Worm (Caenorhabditis elegans) whole organism, L1 larva: ENCODE data around the gene ZK970.8.
A peak's percentile ranks its signal among the peaks of the same experiment; 100 is the strongest.

ENCODE experiments used
- blmp-1 ChIP-seq: fragments of 150-350 bp; optimal IDR thresholded peaks from 2 replicates; lab custom pipeline; 2014; ENCODE audit warnings: missing biosample characterization, missing genetic modification characterization
- lin-39 ChIP-seq: fragments of 150-350 bp; optimal IDR thresholded peaks from 2 replicates; lab custom pipeline; 2014; ENCODE audit warnings: missing biosample characterization, missing genetic modification reagents, missing genetic modification characterization
- nhr-71 ChIP-seq: sonication (generic microtip); optimal IDR thresholded peaks from 2 replicates; lab custom pipeline; 2016; ENCODE audit warnings: mild to moderate bottlenecking, missing genetic modification characterization, moderate library complexity, missing compliant biosample characterization
- pag-3 ChIP-seq: sonication (generic microtip); optimal IDR thresholded peaks from 2 replicates; lab custom pipeline; 2017; ENCODE audit warnings: missing genetic modification characterization, mild to moderate bottlenecking, missing compliant biosample characterization, antibody characterized with exemption, borderline replicate concordance; ENCODE audit not compliant: insufficient read depth
- tbx-2 ChIP-seq: sonication (generic microtip); optimal IDR thresholded peaks from 2 replicates; lab custom pipeline; 2016; ENCODE audit warnings: missing genetic modification characterization, missing compliant biosample characterization
- ztf-4 ChIP-seq: fragments of 150-350 bp; optimal IDR thresholded peaks from 2 replicates; lab custom pipeline; 2014; ENCODE audit warnings: missing biosample characterization, missing genetic modification characterization

DNA sequence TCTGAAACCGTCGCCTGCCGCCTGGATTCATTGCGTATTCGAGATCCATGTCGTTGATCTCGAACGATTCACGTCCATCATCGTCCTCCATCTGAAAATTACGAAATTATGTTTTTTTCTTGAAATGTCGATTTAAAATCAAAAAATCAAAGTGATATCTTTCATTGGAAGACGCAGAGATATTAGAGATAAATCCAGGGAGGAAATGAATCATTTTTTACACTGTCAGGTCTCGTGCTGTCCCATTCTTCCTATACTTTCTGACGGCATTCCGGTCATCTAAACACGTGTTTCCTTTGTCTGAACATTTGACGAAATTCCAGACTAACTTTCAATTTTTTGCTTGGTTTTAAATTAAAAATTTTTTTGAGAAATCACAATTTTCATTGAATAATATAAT lies 40.5 kb downstream of the ZK970.8 start, which contains the start of gene stip-1:
- TF ChIP-seq lin-39 (tag; lab: Kevin White, UChicago) (no peak), ztf-4 (no peak), blmp-1 (tag; lab: Kevin White, UChicago) (no peak), pag-3 (tag; lab: Kevin White, UChicago) (no peak), nhr-71 (peak; percentile 39), tbx-2 (no peak)
